Fruit fly (Drosophila melanogaster) whole organism, embryonic: ENCODE measurements around the gene CG43750.

Experiments used
- Awh ChIP-seq: fragments of 200-800 bp; sonication (Bioruptor generic); IDR thresholded peaks from 2 replicates; pipeline ENCODE4, ENCODE4 v1.3.6; 2022; ENCODE audit warnings: missing biosample characterization, missing genetic modification characterization
- Bteb2 ChIP-seq: fragments of 200-800 bp; sonication (Bioruptor generic); optimal IDR thresholded peaks from 2 replicates; lab custom pipeline; 2016; ENCODE audit warnings: missing biosample characterization, missing genetic modification characterization
- CG10147 ChIP-seq: fragments of 200-800 bp; sonication (Bioruptor generic); optimal IDR thresholded peaks from 2 replicates; lab custom pipeline; 2019; ENCODE audit warnings: missing biosample characterization, mild to moderate bottlenecking, missing genetic modification characterization, moderate library complexity
- CG10274 ChIP-seq: fragments of 200-800 bp; sonication (Bioruptor generic); optimal IDR thresholded peaks from 3 replicates; lab custom pipeline; 2017; ENCODE audit warnings: missing biosample characterization, mild to moderate bottlenecking, missing genetic modification characterization
- CG10979 ChIP-seq: fragments of 200-800 bp; sonication (Bioruptor generic); optimal IDR thresholded peaks from 2 replicates; lab custom pipeline; 2018; ENCODE audit warnings: missing biosample characterization, mild to moderate bottlenecking, missing genetic modification characterization, moderate library complexity
- CG11695 ChIP-seq: fragments of 200-800 bp; sonication (Bioruptor generic); IDR thresholded peaks from 3 replicates; pipeline ENCODE4 v1.3.6; 2022; ENCODE audit warnings: missing biosample characterization, missing genetic modification characterization
- CG12071 ChIP-seq: fragments of 200-800 bp; sonication (Bioruptor generic); optimal IDR thresholded peaks from 3 replicates; lab custom pipeline; 2018; ENCODE audit warnings: missing biosample characterization, mild to moderate bottlenecking, missing genetic modification characterization
- CG14667 ChIP-seq: fragments of 200-800 bp; sonication (Bioruptor generic); IDR thresholded peaks from 2 replicates; pipeline ENCODE4 v1.3.6; 2022; ENCODE audit warnings: missing biosample characterization, missing genetic modification characterization
- CG15696 ChIP-seq: fragments of 200-800 bp; sonication (Bioruptor generic); optimal IDR thresholded peaks from 2 replicates; lab custom pipeline; 2019; ENCODE audit warnings: missing biosample characterization, mild to moderate bottlenecking, missing genetic modification characterization, moderate library complexity
- CG16779 ChIP-seq: fragments of 200-800 bp; sonication (Bioruptor generic); IDR thresholded peaks from 2 replicates; pipeline ENCODE4 v1.3.6; 2022; ENCODE audit warnings: missing biosample characterization, missing genetic modification characterization
- CG16863 ChIP-seq: fragments of 200-800 bp; sonication (Bioruptor generic); optimal IDR thresholded peaks from 3 replicates; lab custom pipeline; 2016; ENCODE audit warnings: missing biosample characterization, missing genetic modification characterization
- CG18262 ChIP-seq: fragments of 200-800 bp; optimal IDR thresholded peaks from 3 replicates; lab custom pipeline; 2019; ENCODE audit warnings: missing biosample characterization, mild to moderate bottlenecking, missing genetic modification characterization, moderate library complexity
- CG2129 ChIP-seq: fragments of 200-800 bp; sonication (Bioruptor generic); IDR thresholded peaks from 2 replicates; pipeline ENCODE4 v1.3.6; 2022; ENCODE audit warnings: missing biosample characterization, missing genetic modification characterization; ENCODE audit not compliant: partially characterized antibody
- CG30403 ChIP-seq: fragments of 200-800 bp; sonication (Bioruptor generic); optimal IDR thresholded peaks from 3 replicates; lab custom pipeline; 2016; ENCODE audit warnings: missing biosample characterization, missing genetic modification characterization
- CG34376 ChIP-seq: fragments of 200-800 bp; sonication (Bioruptor generic); optimal IDR thresholded peaks from 2 replicates; lab custom pipeline; 2018; ENCODE audit warnings: missing biosample characterization, mild to moderate bottlenecking, missing genetic modification characterization
- CG3838 ChIP-seq: fragments of 200-800 bp; sonication (Bioruptor generic); optimal IDR thresholded peaks from 3 replicates; lab custom pipeline; 2016; ENCODE audit warnings: missing biosample characterization, missing genetic modification characterization
- CG4282 ChIP-seq: fragments of 200-800 bp; sonication (Bioruptor generic); optimal IDR thresholded peaks from 2 replicates; lab custom pipeline; 2016; ENCODE audit warnings: missing biosample characterization, missing genetic modification characterization
- CG4404 ChIP-seq: fragments of 200-800 bp; sonication (Bioruptor generic); IDR thresholded peaks from 2 replicates; pipeline ENCODE4 v1.3.6; 2022; ENCODE audit warnings: missing biosample characterization, missing genetic modification characterization
- CG5180 ChIP-seq: fragments of 200-800 bp; sonication (Bioruptor generic); optimal IDR thresholded peaks from 3 replicates; lab custom pipeline; 2017; ENCODE audit warnings: missing biosample characterization, missing genetic modification characterization, mild to moderate bottlenecking, moderate library complexity, missing genetic modification reagents
- CG7745 ChIP-seq: fragments of 200-800 bp; sonication (Bioruptor generic); optimal IDR thresholded peaks from 2 replicates; lab custom pipeline; 2018; ENCODE audit warnings: missing biosample characterization, mild to moderate bottlenecking, missing genetic modification characterization, moderate library complexity
- CG8478 ChIP-seq: fragments of >200 bp; optimal IDR thresholded peaks from 2 replicates; lab custom pipeline; 2018
- CG9797 ChIP-seq: fragments of 200-800 bp; sonication (Bioruptor generic); optimal IDR thresholded peaks from 3 replicates; lab custom pipeline; 2018; ENCODE audit warnings: missing biosample characterization, mild to moderate bottlenecking, missing genetic modification characterization
- Dek ChIP-seq: fragments of 200-800 bp; sonication (Bioruptor generic); optimal IDR thresholded peaks from 3 replicates; lab custom pipeline; 2019; ENCODE audit warnings: missing biosample characterization, mild to moderate bottlenecking, missing genetic modification characterization, moderate library complexity
- Dp ChIP-seq: fragments of 200-800 bp; sonication (Bioruptor generic); optimal IDR thresholded peaks from 2 replicates; lab custom pipeline; 2018; ENCODE audit warnings: missing biosample characterization, mild to moderate bottlenecking, missing genetic modification characterization, moderate library complexity
- E2f2 ChIP-seq: fragments of 200-800 bp; sonication (Bioruptor generic); IDR thresholded peaks from 2 replicates; pipeline ENCODE4 v1.3.6; 2022; ENCODE audit warnings: missing biosample characterization, missing genetic modification characterization
- Eip74EF ChIP-seq, 2 experiments: fragments of 200-800 bp in 1 of 2; fragments of >200 bp in 1 of 2; sonication (Bioruptor generic) in 1 of 2; optimal IDR thresholded peaks; 2 replicates each; lab custom pipeline; 2017 to 2019; ENCODE audit warnings: missing biosample characterization in 2 of 2, missing genetic modification characterization in 2 of 2, mild to moderate bottlenecking in 1 of 2, moderate library complexity in 1 of 2
- GATAe ChIP-seq: fragments of 200-800 bp; sonication (Bioruptor generic); conservative IDR thresholded peaks from 2 replicates; pipeline ENCODE4 v1.3.6; 2022; ENCODE audit warnings: missing biosample characterization, missing genetic modification characterization
- HLH4C ChIP-seq: fragments of 200-800 bp; sonication (Bioruptor generic); IDR thresholded peaks from 3 replicates; pipeline ENCODE4 v1.3.6; 2022; ENCODE audit warnings: missing biosample characterization, missing genetic modification characterization; ENCODE audit not compliant: partially characterized antibody
- Lpt ChIP-seq: fragments of >200 bp; optimal IDR thresholded peaks from 2 replicates; lab custom pipeline; 2018; ENCODE audit warnings: missing biosample characterization, missing genetic modification characterization
- Opbp ChIP-seq: fragments of 200-800 bp; sonication (Bioruptor generic); IDR thresholded peaks from 3 replicates; pipeline ENCODE4 v1.3.6; 2022; ENCODE audit warnings: missing biosample characterization, missing genetic modification characterization; ENCODE audit not compliant: partially characterized antibody
- Sox102F ChIP-seq: fragments of 200-800 bp; sonication (Bioruptor generic); optimal IDR thresholded peaks from 2 replicates; lab custom pipeline; 2018; ENCODE audit warnings: missing biosample characterization, mild to moderate bottlenecking, missing genetic modification characterization, moderate library complexity
- Xrp1 ChIP-seq: fragments of 200-800 bp; sonication (Bioruptor generic); IDR thresholded peaks from 2 replicates; pipeline ENCODE4 v1.3.6; 2022; ENCODE audit warnings: missing biosample characterization, missing genetic modification characterization
- bcd ChIP-seq: fragments of 200-800 bp; sonication (Bioruptor generic); optimal IDR thresholded peaks from 2 replicates; lab custom pipeline; 2017; ENCODE audit warnings: missing biosample characterization, mild to moderate bottlenecking, missing genetic modification characterization
- chm ChIP-seq: fragments of 200-800 bp; sonication (Bioruptor generic); IDR thresholded peaks from 2 replicates; pipeline ENCODE4 v1.3.6; 2022; ENCODE audit warnings: missing biosample characterization, missing genetic modification characterization
- ci ChIP-seq: fragments of 200-800 bp; sonication (Bioruptor generic); IDR thresholded peaks from 3 replicates; pipeline ENCODE4 v1.3.6; 2022; ENCODE audit warnings: missing biosample characterization, missing genetic modification characterization
- fu2 ChIP-seq: fragments of 200-800 bp; sonication (Bioruptor generic); optimal IDR thresholded peaks from 2 replicates; lab custom pipeline; 2016; ENCODE audit warnings: missing biosample characterization, missing genetic modification characterization
- gce ChIP-seq: fragments of 200-800 bp; sonication (Bioruptor generic); IDR thresholded peaks from 3 replicates; pipeline ENCODE4 v1.3.6; 2022; ENCODE audit warnings: missing biosample characterization, missing genetic modification characterization
- grau ChIP-seq: fragments of 200-800 bp; optimal IDR thresholded peaks from 3 replicates; lab custom pipeline; 2019; ENCODE audit warnings: missing biosample characterization, mild to moderate bottlenecking, missing genetic modification characterization, moderate library complexity
- hbn ChIP-seq: fragments of 200-800 bp; sonication (Bioruptor generic); IDR thresholded peaks from 2 replicates; pipeline ENCODE4 v1.3.6; 2022; ENCODE audit warnings: missing biosample characterization, missing genetic modification characterization; ENCODE audit not compliant: partially characterized antibody
- knrl ChIP-seq: fragments of 200-800 bp; sonication (Bioruptor generic); IDR thresholded peaks from 3 replicates; pipeline ENCODE4 v1.3.6; 2022; ENCODE audit warnings: missing biosample characterization, missing genetic modification characterization; ENCODE audit not compliant: partially characterized antibody
- luna ChIP-seq: fragments of 200-800 bp; sonication (Bioruptor generic); optimal IDR thresholded peaks from 2 replicates; lab custom pipeline; 2016; ENCODE audit warnings: missing biosample characterization, missing genetic modification characterization
- maf-S ChIP-seq: fragments of 200-800 bp; sonication (Bioruptor generic); optimal IDR thresholded peaks from 2 replicates; lab custom pipeline; 2016; ENCODE audit warnings: missing biosample characterization, missing genetic modification characterization
- pb ChIP-seq: fragments of 200-800 bp; sonication (Bioruptor generic); optimal IDR thresholded peaks from 3 replicates; lab custom pipeline; 2016; ENCODE audit warnings: missing biosample characterization, missing genetic modification characterization
- pfk ChIP-seq: fragments of 200-800 bp; sonication (Bioruptor generic); optimal IDR thresholded peaks from 2 replicates; lab custom pipeline; 2018; ENCODE audit warnings: missing biosample characterization, mild to moderate bottlenecking, missing genetic modification characterization, moderate library complexity
- sens ChIP-seq: fragments of 200-800 bp; sonication (Bioruptor generic); peaks from one replicate; lab custom pipeline; 2016; ENCODE audit warnings: missing biosample characterization, missing genetic modification characterization
- sima ChIP-seq: fragments of 200-800 bp; sonication (Bioruptor generic); optimal IDR thresholded peaks from 2 replicates; lab custom pipeline; 2016; ENCODE audit warnings: missing biosample characterization, missing genetic modification characterization
- slbo ChIP-seq: fragments of 200-800 bp; sonication (Bioruptor generic); IDR thresholded peaks from 2 replicates; pipeline ENCODE4 v1.3.6; 2022; ENCODE audit warnings: missing biosample characterization, missing genetic modification characterization
- stwl ChIP-seq: fragments of 200-800 bp; sonication (Bioruptor generic); optimal IDR thresholded peaks from 3 replicates; lab custom pipeline; 2018; ENCODE audit warnings: missing biosample characterization, mild to moderate bottlenecking, missing genetic modification characterization, moderate library complexity
- ttk ChIP-seq: fragments of 200-800 bp; sonication (Bioruptor generic); IDR thresholded peaks from 2 replicates; pipeline ENCODE4 v2.1.2; 2022; ENCODE audit warnings: missing biosample characterization, missing genetic modification characterization
- zfh1 ChIP-seq: fragments of 200-800 bp; sonication (Bioruptor generic); IDR thresholded peaks from 3 replicates; pipeline ENCODE4 v1.3.6; 2022; ENCODE audit warnings: missing biosample characterization, missing genetic modification characterization

The CG43750 gene

dm6 chr2L:2426444-2427188 is 36.1 kb upstream of the CG43750 start (continued):
- TF ChIP-seq CG18262, result peak; percentile 42
- no peak for TF ChIP-seq GATAe (GFP tag; lab: Robert Waterston, UW)
- TF ChIP-seq CG3838 (GFP tag; lab: Kevin White, UChicago), result no peak
- TF ChIP-seq CG12071, result peak; percentile 37
- no peak for TF ChIP-seq CG8478
- peak; percentile 82 for TF ChIP-seq ci (GFP tag; lab: Robert Waterston, UW)
- no peak for TF ChIP-seq stwl (tag; lab: Kevin White, UChicago)
- peak; percentile 34; the same call in 1 of the 2 replicates for TF ChIP-seq CG14667 (GFP tag; lab: Robert Waterston, UW)
- peak; percentile 47 for TF ChIP-seq CG16863
- no peak for TF ChIP-seq CG5180
- TF ChIP-seq Opbp (GFP tag; lab: Robert Waterston, UW), result no peak
- peak; percentile 69 for TF ChIP-seq ttk (GFP tag; lab: Robert Waterston, UW)
- TF ChIP-seq Lpt (GFP tag; lab: Kevin White, UChicago), result no peak
- TF ChIP-seq sens (GFP tag; lab: Kevin White, UChicago), result peak; percentile 89
- no peak for TF ChIP-seq HLH4C (GFP tag; lab: Robert Waterston, UW)
- no peak for TF ChIP-seq zfh1 (GFP tag; lab: Robert Waterston, UW)
- TF ChIP-seq CG4404 (GFP tag; lab: Robert Waterston, UW), result no peak
- peak; percentile 4 for TF ChIP-seq Bteb2 (GFP tag; lab: Kevin White, UChicago)
- no peak for TF ChIP-seq CG15696 (tag; lab: Kevin White, UChicago)
- TF ChIP-seq Dek (tag; lab: Kevin White, UChicago), result no peak
- TF ChIP-seq E2f2, result no peak
- no peak for TF ChIP-seq chm (GFP tag; lab: Robert Waterston, UW)
- no peak for TF ChIP-seq CG10147 (GFP tag; lab: Kevin White, UChicago)
- 0 out of 2 replicates have a peak, but pooled peaks have one; percentile 20 for TF ChIP-seq slbo (GFP tag; lab: Robert Waterston, UW)
- TF ChIP-seq CG10979 (tag; lab: Kevin White, UChicago), result peak; percentile 42
- no peak for TF ChIP-seq CG7745 (tag; lab: Kevin White, UChicago)
- TF ChIP-seq CG10274 (GFP tag; lab: Kevin White, UChicago), result no peak
- TF ChIP-seq Xrp1 (GFP tag; lab: Robert Waterston, UW), result peak; percentile 55; the same call in 1 of the 2 replicates
- TF ChIP-seq Sox102F (GFP tag; lab: Kevin White, UChicago), result peak; percentile 85
- TF ChIP-seq CG30403 (GFP tag; lab: Kevin White, UChicago), result peak; percentile 66
- no peak for TF ChIP-seq sima (GFP tag; lab: Kevin White, UChicago)
- TF ChIP-seq CG2129 (GFP tag; lab: Robert Waterston, UW), result no peak
- no peak for TF ChIP-seq CG16779
- peak; percentile 57 for TF ChIP-seq grau (tag; lab: Kevin White, UChicago)
- no peak for TF ChIP-seq knrl (GFP tag; lab: Robert Waterston, UW)
- TF ChIP-seq luna, result no peak
- TF ChIP-seq Awh (GFP tag; lab: Robert Waterston, UW), result peak; percentile 40; the same call in 1 of the 2 replicates
- TF ChIP-seq gce (GFP tag; lab: Robert Waterston, UW), result no peak
- TF ChIP-seq fu2 (GFP tag; lab: Kevin White, UChicago), result peak; percentile 11
- TF ChIP-seq Dp (GFP tag; lab: Kevin White, UChicago), result no peak
- peak; percentile 54 for TF ChIP-seq bcd (GFP tag; lab: Kevin White, UChicago)
- no peak for TF ChIP-seq CG9797
- no peak for TF ChIP-seq CG34376 (GFP tag; lab: Kevin White, UChicago)
- TF ChIP-seq Eip74EF (GFP tag; optimal IDR thresholded peaks at IDR 0.05; lab: Kevin White, UChicago), result peak in 1 of 2 experiments; percentile 59
- peak; percentile 36 for TF ChIP-seq maf-S (GFP tag; lab: Kevin White, UChicago)
- TF ChIP-seq hbn (GFP tag; lab: Robert Waterston, UW), result no peak
- peak; percentile 59; the same call in 1 of the 3 replicates for TF ChIP-seq CG11695
- no peak for TF ChIP-seq pfk (GFP tag; lab: Kevin White, UChicago)
- no peak for TF ChIP-seq pb (GFP tag; lab: Kevin White, UChicago)
- no peak for TF ChIP-seq CG4282 (GFP tag; lab: Kevin White, UChicago)
